Fruit fly (Drosophila melanogaster) whole organism, pupa: Measurements from ENCODE around the gene CG16825.

Source experiments
- CG10348 ChIP-seq: fragments of 200-800 bp; sonication (Bioruptor generic); IDR thresholded peaks from 2 replicates; pipeline ENCODE4 v1.3.6; 2022; ENCODE audit warnings: missing biosample characterization, missing genetic modification characterization
- CG12605 ChIP-seq: fragments of 200-800 bp; sonication (Bioruptor generic); IDR thresholded peaks from 2 replicates; pipeline ENCODE4 v1.3.6; 2022; ENCODE audit warnings: missing biosample characterization, missing genetic modification characterization
- CG13204 ChIP-seq: fragments of 200-800 bp; sonication (Bioruptor generic); optimal IDR thresholded peaks from 2 replicates; lab custom pipeline; 2018; ENCODE audit warnings: missing biosample characterization, mild to moderate bottlenecking, missing genetic modification characterization, moderate library complexity
- CG14655 ChIP-seq: fragments of 200-800 bp; sonication (Bioruptor generic); optimal IDR thresholded peaks from 3 replicates; lab custom pipeline; 2017; ENCODE audit warnings: mild to moderate bottlenecking, missing biosample characterization, missing genetic modification reagents, missing genetic modification characterization
- CG15710 ChIP-seq: fragments of 200-800 bp; sonication (Bioruptor generic); optimal IDR thresholded peaks from 2 replicates; lab custom pipeline; 2018; ENCODE audit warnings: missing biosample characterization, mild to moderate bottlenecking, missing genetic modification characterization, moderate library complexity
- CG17806 ChIP-seq: fragments of 200-800 bp; sonication (Bioruptor generic); optimal IDR thresholded peaks from 2 replicates; lab custom pipeline; 2018; ENCODE audit warnings: missing biosample characterization, mild to moderate bottlenecking, missing genetic modification characterization, moderate library complexity
- CG32121 ChIP-seq: fragments of 200-800 bp; sonication (Bioruptor generic); IDR thresholded peaks from 2 replicates; pipeline ENCODE4 v1.3.6; 2022; ENCODE audit warnings: missing biosample characterization, missing genetic modification characterization
- CG34367 ChIP-seq: fragments of 200-800 bp; sonication (Bioruptor generic); optimal IDR thresholded peaks from 2 replicates; lab custom pipeline; 2018; ENCODE audit warnings: missing biosample characterization, mild to moderate bottlenecking, missing genetic modification characterization
- CG4496 ChIP-seq: fragments of 200-800 bp; sonication (Bioruptor generic); IDR thresholded peaks from 3 replicates; pipeline ENCODE4 v1.3.6; 2022; ENCODE audit warnings: missing biosample characterization, missing genetic modification characterization
- CG8159 ChIP-seq: fragments of 200-800 bp; sonication (Bioruptor generic); optimal IDR thresholded peaks from 3 replicates; lab custom pipeline; 2018; ENCODE audit warnings: missing biosample characterization, mild to moderate bottlenecking, missing genetic modification characterization, moderate library complexity
- CG8301 ChIP-seq: fragments of 200-800 bp; sonication (Bioruptor generic); optimal IDR thresholded peaks from 2 replicates; lab custom pipeline; 2018; ENCODE audit warnings: missing biosample characterization, mild to moderate bottlenecking, missing genetic modification characterization
- CG9948 ChIP-seq: fragments of 200-800 bp; sonication (Bioruptor generic); optimal IDR thresholded peaks from 2 replicates; lab custom pipeline; 2018; ENCODE audit warnings: missing biosample characterization, mild to moderate bottlenecking, missing genetic modification characterization, moderate library complexity
- D1 ChIP-seq: fragments of 200-800 bp; sonication (Bioruptor generic); optimal IDR thresholded peaks from 2 replicates; lab custom pipeline; 2018; ENCODE audit warnings: missing biosample characterization, mild to moderate bottlenecking, missing genetic modification characterization, moderate library complexity
- EcR ChIP-seq: fragments of 200-800 bp; sonication (Bioruptor generic); optimal IDR thresholded peaks from 3 replicates; lab custom pipeline; 2019; ENCODE audit warnings: missing biosample characterization, missing genetic modification characterization, mild to moderate bottlenecking, moderate library complexity, missing genetic modification reagents
- Ets98B ChIP-seq: fragments of 200-800 bp; sonication (Bioruptor generic); IDR thresholded peaks from 2 replicates; pipeline ENCODE4 v1.3.6; 2022; ENCODE audit warnings: missing biosample characterization, missing genetic modification characterization
- Pif1A ChIP-seq: fragments of 200-800 bp; sonication (Bioruptor generic); optimal IDR thresholded peaks from 3 replicates; lab custom pipeline; 2016; ENCODE audit warnings: missing biosample characterization, missing genetic modification characterization
- Pif1B ChIP-seq: fragments of 200-800 bp; sonication (Bioruptor generic); optimal IDR thresholded peaks from 3 replicates; lab custom pipeline; 2016; ENCODE audit warnings: missing biosample characterization, missing genetic modification characterization
- Snoo ChIP-seq: fragments of 200-800 bp; sonication (Bioruptor generic); optimal IDR thresholded peaks from 3 replicates; lab custom pipeline; 2017; ENCODE audit warnings: missing biosample characterization, mild to moderate bottlenecking, missing genetic modification characterization, inconsistent platforms
- fd96Ca ChIP-seq: fragments of 200-800 bp; sonication (Bioruptor generic); IDR thresholded peaks from 3 replicates; pipeline ENCODE4 v1.3.6; 2022; ENCODE audit warnings: missing biosample characterization, missing genetic modification characterization
- gl ChIP-seq: fragments of 200-800 bp; sonication (Bioruptor generic); optimal IDR thresholded peaks from 2 replicates; lab custom pipeline; 2018; ENCODE audit warnings: missing biosample characterization, mild to moderate bottlenecking, missing genetic modification characterization
- rn ChIP-seq: fragments of 200-800 bp; sonication (Bioruptor generic); IDR thresholded peaks from 2 replicates; pipeline ENCODE4 v1.3.6; 2022; ENCODE audit warnings: missing biosample characterization, missing genetic modification characterization

Gene CG16825

dm6 chr2L:13304488-13304887, at the start of gene CG16825:
Gene CG16825, plus strand, starts transcription at chr2L:13304788.
- TF ChIP-seq D1 (tag; lab: Kevin White, UChicago) (no peak), CG17806 (tag; lab: Kevin White, UChicago) (no peak), fd96Ca (GFP tag; lab: Robert Waterston, UW) (no peak), Snoo (tag; lab: Kevin White, UChicago) (no peak)

- no peak for TF ChIP-seq CG12605 (GFP tag; lab: Robert Waterston, UW)
- TF ChIP-seq CG34367 (tag; lab: Kevin White, UChicago), result no peak
- no peak for TF ChIP-seq Snoo (tag; lab: Kevin White, UChicago)
- no peak for TF ChIP-seq fd96Ca (GFP tag; lab: Robert Waterston, UW)
Measured at dm6 chr2L:13257177-13257576, 47.4 kb upstream of the CG16825 start, which contains the start of gene Naa20B. Gene Naa20B, plus strand, starts transcription at chr2L:13257477.

- TF ChIP-seq CG12605 (GFP tag; lab: Robert Waterston, UW), result no peak
- 0 out of 3 replicates have a peak, but pooled peaks have one; percentile 50 for TF ChIP-seq fd96Ca (GFP tag; lab: Robert Waterston, UW)
- no peak for TF ChIP-seq CG34367 (tag; lab: Kevin White, UChicago)
- TF ChIP-seq CG4496 (GFP tag; lab: Robert Waterston, UW), result peak; percentile 72
- TF ChIP-seq CG8301 (tag; lab: Kevin White, UChicago), result peak; percentile 60
- TF ChIP-seq CG15710 (tag; lab: Kevin White, UChicago), result no peak
- no peak for TF ChIP-seq rn (GFP tag; lab: Robert Waterston, UW)
- TF ChIP-seq Ets98B (GFP tag; lab: Robert Waterston, UW), result peak; percentile 70
- TF ChIP-seq CG32121 (GFP tag; lab: Robert Waterston, UW), result peak; percentile 53
- TF ChIP-seq gl (tag; lab: Kevin White, UChicago), result no peak
- TF ChIP-seq Snoo (tag; lab: Kevin White, UChicago), result no peak
- peak; percentile 72 for TF ChIP-seq CG8159 (tag; lab: Kevin White, UChicago)
- no peak for TF ChIP-seq CG9948 (tag; lab: Kevin White, UChicago)
- TF ChIP-seq Pif1B, result peak; percentile 26
- no peak for TF ChIP-seq CG17806 (tag; lab: Kevin White, UChicago)
- no peak for TF ChIP-seq EcR (GFP tag; lab: Kevin White, UChicago)
- TF ChIP-seq CG10348 (GFP tag; lab: Robert Waterston, UW), result no peak
- no peak for TF ChIP-seq CG13204
- peak; percentile 26 for TF ChIP-seq Pif1A (GFP tag; lab: Kevin White, UChicago)
- TF ChIP-seq D1 (tag; lab: Kevin White, UChicago), result no peak
- peak; percentile 67 for TF ChIP-seq CG14655 (GFP tag; lab: Kevin White, UChicago)
Measured at dm6 chr2L:13258702-13259101, 45.9 kb upstream of the CG16825 start.

DNA sequence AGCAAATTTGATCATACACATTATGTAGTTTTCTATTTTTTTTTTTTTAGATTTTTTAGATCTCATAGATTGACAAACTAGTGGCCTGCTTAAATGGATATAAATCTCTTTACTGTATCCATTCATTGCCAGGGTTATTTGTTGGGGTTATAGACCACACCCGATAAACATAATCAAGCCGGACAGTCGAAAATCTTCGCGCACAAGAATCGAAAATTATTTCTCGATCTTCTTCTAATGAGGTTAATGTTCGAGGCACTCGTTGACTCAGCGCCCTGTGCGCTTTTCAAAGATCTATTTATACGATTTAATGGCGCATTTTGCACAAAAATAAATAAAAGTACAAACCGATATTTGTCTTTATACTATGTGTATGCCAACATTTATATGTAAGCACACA, 44.9 kb upstream of the CG16825 start, which contains the start of gene CG31730:
Gene CG31730, minus strand, starts transcription at position 101 of the 400 bp plus-strand sequence.
- TF ChIP-seq Ets98B (GFP tag; lab: Robert Waterston, UW) (no peak), CG34367 (tag; lab: Kevin White, UChicago) (no peak), Pif1B (no peak), CG8301 (tag; lab: Kevin White, UChicago) (no peak)

DNA sequence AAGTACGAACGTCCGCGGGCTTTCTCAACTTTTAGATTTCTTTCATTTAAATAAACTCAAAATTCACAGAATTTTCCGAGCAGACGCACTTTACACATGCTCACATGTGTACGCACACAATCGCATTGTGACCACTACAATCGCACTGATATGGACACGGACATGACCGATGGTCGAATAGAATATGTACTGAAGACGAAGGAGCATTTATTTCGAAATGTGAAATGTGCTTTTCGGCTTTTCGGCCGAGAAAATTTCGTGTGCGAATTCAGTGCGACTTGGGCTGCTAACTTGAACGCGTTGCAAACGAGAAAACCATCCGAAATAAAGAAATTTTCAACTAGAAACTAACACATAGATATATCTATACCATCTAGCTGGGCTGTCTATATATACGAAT, 43.8 kb upstream of the CG16825 start, which contains the start of gene CG44085:
Gene CG44085, plus strand, starts transcription at position 269 of the 400 bp plus-strand sequence.
- TF ChIP-seq fd96Ca (GFP tag; lab: Robert Waterston, UW), result no peak
- TF ChIP-seq CG4496 (GFP tag; lab: Robert Waterston, UW), result no peak
- no peak for TF ChIP-seq CG13204

DNA sequence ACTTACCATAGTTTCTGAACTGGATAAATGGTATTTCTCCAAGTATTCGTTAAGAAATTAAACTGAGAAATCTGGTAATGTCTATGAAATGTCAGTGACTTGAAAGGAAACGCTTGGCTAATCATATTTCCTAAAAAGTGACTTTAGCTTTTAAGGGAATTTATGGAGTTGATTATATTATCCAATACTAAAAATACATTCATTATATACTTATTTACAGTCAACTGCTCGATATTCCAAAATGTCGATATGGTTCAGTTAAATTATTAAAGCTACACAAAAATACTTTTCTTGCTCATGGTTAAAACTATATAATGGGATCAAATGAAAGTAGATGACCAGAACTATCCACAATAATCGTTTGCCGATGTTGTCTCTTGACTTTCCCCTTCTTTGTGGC, 38.8 kb upstream of the CG16825 start, which contains the start of gene CG31848:
Gene CG31848, minus strand, starts transcription at position 101 of the 400 bp plus-strand sequence.
- TF ChIP-seq CG8301 (tag; lab: Kevin White, UChicago) (no peak), CG4496 (GFP tag; lab: Robert Waterston, UW) (no peak), rn (GFP tag; lab: Robert Waterston, UW) (no peak), Pif1A (GFP tag; lab: Kevin White, UChicago) (no peak)

DNA sequence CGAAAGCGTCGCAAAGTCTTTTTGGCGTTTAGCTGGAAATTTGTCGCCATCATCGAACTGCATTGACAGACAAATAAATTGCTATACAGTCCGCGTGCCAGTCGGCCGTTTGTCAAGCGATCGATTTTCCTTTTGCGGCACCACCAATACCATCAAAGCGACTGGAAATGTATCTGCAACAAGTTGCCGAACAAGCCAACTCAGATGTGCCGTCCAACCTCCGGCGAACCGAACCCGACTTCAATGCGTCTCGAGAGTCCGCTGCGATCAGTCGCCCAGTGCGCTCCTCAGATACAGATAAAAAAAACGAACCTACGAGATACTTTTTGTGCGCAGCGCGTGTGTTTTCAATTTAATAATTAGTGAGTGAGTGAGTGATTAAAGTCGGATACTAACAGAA, 38.0 kb upstream of the CG16825 start:
- TF ChIP-seq CG32121 (GFP tag; lab: Robert Waterston, UW) (no peak), CG12605 (GFP tag; lab: Robert Waterston, UW) (no peak), CG4496 (GFP tag; lab: Robert Waterston, UW) (0 out of 3 replicates have a peak, but pooled peaks have one; percentile 7), CG14655 (GFP tag; lab: Kevin White, UChicago) (peak; percentile 11), EcR (GFP tag; lab: Kevin White, UChicago) (peak; percentile 21), CG8159 (tag; lab: Kevin White, UChicago) (no peak), CG13204 (peak; percentile 49), fd96Ca (GFP tag; lab: Robert Waterston, UW) (no peak), CG9948 (tag; lab: Kevin White, UChicago) (no peak)
- TF ChIP-seq, all 21 proteins: peak for 4
